Fruit fly (Drosophila melanogaster) whole organism, wandering third instar larva: Measurements from ENCODE around the gene PGRP-LC.

Experiments
- Abd-B ChIP-seq: fragments of >200 bp; optimal IDR thresholded peaks from 2 replicates; lab custom pipeline; 2017; ENCODE audit warnings: missing biosample characterization, missing genetic modification characterization
- CG32264 ChIP-seq: fragments of 200-800 bp; sonication (Bioruptor generic); optimal IDR thresholded peaks from 2 replicates; lab custom pipeline; 2016; ENCODE audit warnings: missing biosample characterization, missing genetic modification characterization
- CG9705 ChIP-seq: fragments of 200-800 bp; sonication (Bioruptor generic); optimal IDR thresholded peaks from 2 replicates; lab custom pipeline; 2018; ENCODE audit warnings: missing biosample characterization, mild to moderate bottlenecking, missing genetic modification characterization
- CrebA ChIP-seq: fragments of 200-800 bp; sonication (Bioruptor generic); optimal IDR thresholded peaks from 2 replicates; lab custom pipeline; 2016; ENCODE audit warnings: missing biosample characterization, mild to moderate bottlenecking, missing genetic modification characterization, borderline replicate concordance
- Dfd ChIP-seq: fragments of >200 bp; optimal IDR thresholded peaks from 2 replicates; lab custom pipeline; 2017; ENCODE audit warnings: missing biosample characterization, missing genetic modification characterization
- Dif ChIP-seq: fragments of 200-275, 200-300 bp; sonication (Bioruptor generic); optimal IDR thresholded peaks from 2 replicates; lab custom pipeline; 2018; ENCODE audit warnings: missing biosample characterization, missing genetic modification characterization; ENCODE audit not compliant: partially characterized antibody
- GATAd ChIP-seq: sonication (Bioruptor generic); optimal IDR thresholded peaks from 2 replicates; lab custom pipeline; 2016; ENCODE audit warnings: missing biosample characterization, missing genetic modification characterization
- HLH106 ChIP-seq: fragments of 200-800 bp; optimal IDR thresholded peaks from 3 replicates; lab custom pipeline; 2019; ENCODE audit warnings: missing biosample characterization, mild to moderate bottlenecking, missing genetic modification characterization, moderate library complexity
- Hnf4 ChIP-seq: fragments of 200-800 bp; sonication (Bioruptor generic); optimal IDR thresholded peaks from 2 replicates; lab custom pipeline; 2016; ENCODE audit warnings: missing biosample characterization, mild to moderate bottlenecking, missing genetic modification characterization
- Hr78 ChIP-seq: fragments of >200 bp; optimal IDR thresholded peaks from 2 replicates; lab custom pipeline; 2017; ENCODE audit warnings: missing biosample characterization, missing genetic modification characterization
- Hr83 ChIP-seq: fragments of 200-300 bp; sonication (Bioruptor generic); optimal IDR thresholded peaks from 2 replicates; lab custom pipeline; 2016; ENCODE audit warnings: missing biosample characterization, mild to moderate bottlenecking, missing genetic modification characterization, moderate library complexity; ENCODE audit not compliant: poor library complexity, severe bottlenecking
- Jra ChIP-seq: sonication (Bioruptor generic); optimal IDR thresholded peaks from 2 replicates; lab custom pipeline; 2016; ENCODE audit warnings: missing biosample characterization, missing genetic modification characterization
- Mio ChIP-seq: sonication (Bioruptor generic); optimal IDR thresholded peaks from 2 replicates; lab custom pipeline; 2016; ENCODE audit warnings: missing biosample characterization, missing genetic modification characterization
- Myc ChIP-seq: fragments of >200 bp; optimal IDR thresholded peaks from 2 replicates; lab custom pipeline; 2017
- N ChIP-seq: fragments of >200 bp; optimal IDR thresholded peaks from 2 replicates; lab custom pipeline; 2018; ENCODE audit warnings: missing biosample characterization, missing external identifiers, missing genetic modification characterization
- OdsH ChIP-seq: fragments of 200-800 bp; sonication (Bioruptor generic); optimal IDR thresholded peaks from 2 replicates; lab custom pipeline; 2016; ENCODE audit warnings: missing biosample characterization, mild to moderate bottlenecking, missing genetic modification characterization
- Rel ChIP-seq, 2 experiments: fragments of 200-800 bp; sonication (Bioruptor generic) in 1 of 2; optimal IDR thresholded peaks; 2 replicates in 1 of 2; 3 replicates in 1 of 2; lab custom pipeline; 2016 to 2019; ENCODE audit warnings: mild to moderate bottlenecking in 2 of 2, missing biosample characterization in 2 of 2, missing genetic modification characterization in 2 of 2, moderate library complexity in 1 of 2
- Sp1 ChIP-seq: fragments of 200-800 bp; sonication (Bioruptor generic); optimal IDR thresholded peaks from 3 replicates; lab custom pipeline; 2019; ENCODE audit warnings: missing biosample characterization, mild to moderate bottlenecking, missing genetic modification characterization, moderate library complexity
- Vsx2 ChIP-seq: fragments of 200-300, 225-300 bp; sonication (Bioruptor generic); optimal IDR thresholded peaks from 2 replicates; lab custom pipeline; 2018; ENCODE audit warnings: missing biosample characterization, missing genetic modification characterization; ENCODE audit not compliant: partially characterized antibody
- br ChIP-seq: fragments of 200-800 bp; sonication (Bioruptor generic); optimal IDR thresholded peaks from 2 replicates; lab custom pipeline; 2016; ENCODE audit warnings: missing biosample characterization, missing genetic modification characterization
- brk ChIP-seq: fragments of 200-800 bp; sonication (Bioruptor generic); optimal IDR thresholded peaks from 2 replicates; lab custom pipeline; 2016; ENCODE audit warnings: missing biosample characterization, mild to moderate bottlenecking, missing genetic modification characterization
- dl ChIP-seq, 2 experiments: fragments of 175-275, 200-275 bp in 1 of 2; fragments of 200-275 bp in 1 of 2; sonication (Bioruptor generic); optimal IDR thresholded peaks; lab custom pipeline; 2018; ENCODE audit warnings: mild to moderate bottlenecking in 2 of 2, missing biosample characterization in 2 of 2, missing genetic modification characterization in 2 of 2, moderate library complexity in 2 of 2; ENCODE audit not compliant: partially characterized antibody in 2 of 2, insufficient read depth in 1 of 2
- dmrt93B ChIP-seq: fragments of 200-800 bp; sonication (Bioruptor generic); optimal IDR thresholded peaks from 2 replicates; lab custom pipeline; 2018; ENCODE audit warnings: missing biosample characterization, mild to moderate bottlenecking, missing genetic modification characterization
- dsf ChIP-seq: sonication (Bioruptor generic); optimal IDR thresholded peaks from 2 replicates; lab custom pipeline; 2016; ENCODE audit warnings: missing biosample characterization, missing genetic modification characterization, borderline replicate concordance
- ey ChIP-seq: fragments of 200-800 bp; sonication (Bioruptor generic); optimal IDR thresholded peaks from 2 replicates; lab custom pipeline; 2016; ENCODE audit warnings: missing biosample characterization, missing genetic modification characterization
- foxo ChIP-seq, 2 experiments: fragments of 200-800 bp; sonication (Bioruptor generic); optimal IDR thresholded peaks; 2 replicates in 1 of 2; 3 replicates in 1 of 2; lab custom pipeline; 2016 to 2017; ENCODE audit warnings: missing biosample characterization in 2 of 2, missing genetic modification characterization in 2 of 2
- fru ChIP-seq: fragments of 200-800 bp; sonication (Bioruptor generic); optimal IDR thresholded peaks from 3 replicates; lab custom pipeline; 2016; ENCODE audit warnings: missing biosample characterization, mild to moderate bottlenecking, missing genetic modification characterization
- h ChIP-seq: fragments of 200-800 bp; sonication (Bioruptor generic); optimal IDR thresholded peaks from 3 replicates; lab custom pipeline; 2016; ENCODE audit warnings: missing biosample characterization, mild to moderate bottlenecking, missing genetic modification characterization
- jim ChIP-seq: fragments of 175-275, 200-325 bp; sonication (Bioruptor generic); optimal IDR thresholded peaks from 2 replicates; lab custom pipeline; 2016; ENCODE audit warnings: missing biosample characterization, mild to moderate bottlenecking, missing genetic modification characterization
- lola ChIP-seq: fragments of >200 bp; optimal IDR thresholded peaks from 2 replicates; lab custom pipeline; 2017; ENCODE audit warnings: missing biosample characterization, missing genetic modification characterization
- pan ChIP-seq: fragments of >200 bp; optimal IDR thresholded peaks from 2 replicates; lab custom pipeline; 2017
- psq ChIP-seq: fragments of 200-800 bp; sonication (Bioruptor generic); optimal IDR thresholded peaks from 3 replicates; lab custom pipeline; 2017; ENCODE audit warnings: missing biosample characterization, mild to moderate bottlenecking, missing genetic modification characterization, moderate library complexity
- rgr ChIP-seq: fragments of 200-800 bp; sonication (Bioruptor generic); optimal IDR thresholded peaks from 3 replicates; lab custom pipeline; 2016; ENCODE audit warnings: missing biosample characterization, mild to moderate bottlenecking, missing genetic modification characterization
- sage ChIP-seq: fragments of 200-800 bp; sonication (Bioruptor generic); optimal IDR thresholded peaks from 2 replicates; lab custom pipeline; 2016; ENCODE audit warnings: missing biosample characterization, mild to moderate bottlenecking, missing genetic modification characterization
- sv ChIP-seq: fragments of 200-800 bp; sonication (Bioruptor generic); optimal IDR thresholded peaks from 3 replicates; lab custom pipeline; 2016; ENCODE audit warnings: missing biosample characterization, missing genetic modification characterization
- tai ChIP-seq: sonication (Bioruptor generic); optimal IDR thresholded peaks from 2 replicates; lab custom pipeline; 2016; ENCODE audit warnings: missing biosample characterization, missing genetic modification characterization
- usp ChIP-seq: fragments of >200 bp; optimal IDR thresholded peaks from 2 replicates; lab custom pipeline; 2017; ENCODE audit warnings: missing biosample characterization, missing genetic modification characterization
- woc ChIP-seq: sonication (Bioruptor generic); optimal IDR thresholded peaks from 2 replicates; lab custom pipeline; 2016; ENCODE audit warnings: missing biosample characterization, mild to moderate bottlenecking, missing genetic modification characterization

Gene PGRP-LC

DNA sequence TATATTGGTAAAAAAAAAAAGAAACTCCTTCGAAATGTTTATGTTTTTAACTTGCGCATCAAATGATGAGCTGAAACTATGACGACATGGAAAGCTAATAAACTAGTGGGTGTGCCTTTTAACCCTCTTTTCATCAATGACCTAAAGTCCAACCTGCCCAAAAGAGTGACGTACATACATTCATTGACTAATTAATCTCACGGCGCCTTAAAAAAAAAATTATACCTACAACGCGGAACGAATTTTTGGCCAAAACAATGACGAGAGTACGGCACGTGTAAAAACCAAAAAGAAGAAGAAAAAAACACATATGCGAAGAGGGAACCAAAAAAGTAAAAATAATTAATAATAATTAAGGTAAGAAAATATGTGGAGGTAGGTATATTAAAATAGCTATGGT is at the start of gene PGRP-LC:
Gene PGRP-LC, plus strand, starts transcription at position 301 of the 400 bp plus-strand sequence.
- TF ChIP-seq psq (GFP tag; lab: Kevin White, UChicago) (no peak), Dfd (GFP tag; lab: Kevin White, UChicago) (no peak), h (GFP tag; lab: Kevin White, UChicago) (no peak), Rel (GFP tag; optimal IDR thresholded peaks at IDR 0.05; lab: Kevin White, UChicago) (no peak), Rel (tag; optimal IDR thresholded peaks at IDR 0.05; lab: Kevin White, UChicago) (no peak), tai (no peak), Sp1 (GFP tag; lab: Kevin White, UChicago) (no peak), usp (GFP tag; lab: Kevin White, UChicago) (no peak), dl (GFP tag; optimal IDR thresholded peaks at IDR 0.05; lab: Kevin White, UChicago; ENCODE audit: insufficient read depth in 1 of 2, partially characterized antibody in 2 of 2) (no peak), CrebA (GFP tag; lab: Kevin White, UChicago) (no peak), Mio (no peak), GATAd (GFP tag; lab: Kevin White, UChicago) (no peak), dsf (GFP tag; lab: Kevin White, UChicago) (no peak), Myc (no peak)

dm6 chr3L:9304393-9304792 is 34.2 kb upstream of the PGRP-LC start:
- TF ChIP-seq N (no peak), Sp1 (GFP tag; lab: Kevin White, UChicago) (no peak), Hr83 (GFP tag; lab: Kevin White, UChicago) (no peak), usp (GFP tag; lab: Kevin White, UChicago) (no peak), pan (lab: Kevin White, UChicago) (no peak), Dif (GFP tag; lab: Kevin White, UChicago) (no peak), brk (GFP tag; lab: Kevin White, UChicago) (no peak), jim (GFP tag; lab: Kevin White, UChicago) (no peak), Jra (GFP tag; lab: Kevin White, UChicago) (no peak)

DNA sequence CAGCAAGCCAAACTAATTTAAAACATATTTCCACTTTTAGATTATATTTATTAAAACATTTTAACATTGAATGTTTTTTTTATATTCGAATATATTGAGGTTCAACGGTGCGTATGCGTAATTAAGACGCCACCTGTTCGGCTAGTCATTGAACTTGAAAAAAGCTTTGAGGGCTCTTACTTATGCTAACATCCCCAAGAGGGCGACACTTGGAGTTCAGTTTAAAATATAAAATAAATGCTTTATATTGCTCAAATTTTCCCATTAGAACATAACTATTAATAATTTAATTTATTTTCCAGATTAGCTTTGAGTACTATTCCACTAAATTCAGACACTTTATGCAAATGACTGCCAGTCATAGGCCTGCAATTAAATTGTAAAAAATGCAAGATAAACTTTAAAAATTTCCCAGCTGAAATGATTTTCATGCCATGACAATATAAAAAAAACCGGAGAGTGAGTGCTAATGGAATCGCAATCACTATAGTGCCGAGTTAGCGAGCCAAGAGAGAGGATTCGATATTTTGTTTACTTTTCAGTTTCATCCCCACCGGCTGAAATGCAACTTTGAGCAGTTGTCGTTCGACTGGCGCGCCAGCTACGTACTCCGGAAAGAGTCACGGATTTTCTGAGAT is 4.7 kb upstream of the PGRP-LC start, which contains the start of gene PGRP-LA:
Gene PGRP-LA, plus strand, starts transcription at position 588 of the 638 bp plus-strand sequence.
- TF ChIP-seq Abd-B (GFP tag; lab: Kevin White, UChicago) = no peak
- TF ChIP-seq GATAd (GFP tag; lab: Kevin White, UChicago) = no peak
- no peak for TF ChIP-seq rgr (GFP tag; lab: Kevin White, UChicago)
- TF ChIP-seq foxo (GFP tag; optimal IDR thresholded peaks at IDR 0.05; lab: Kevin White, UChicago) = peak in 1 of 2 experiments; percentile 2
- peak; percentile 18 for TF ChIP-seq HLH106
- TF ChIP-seq Myc = peak; percentile 32
- TF ChIP-seq, all 38 proteins: peak for 3

- TF ChIP-seq pan (lab: Kevin White, UChicago) (no peak), Hnf4 (no peak), Jra (GFP tag; lab: Kevin White, UChicago) (no peak), psq (GFP tag; lab: Kevin White, UChicago) (peak; percentile 73), Dfd (GFP tag; lab: Kevin White, UChicago) (no peak), br (no peak), Vsx2 (GFP tag; lab: Kevin White, UChicago) (no peak), Sp1 (GFP tag; lab: Kevin White, UChicago) (peak; percentile 4), h (GFP tag; lab: Kevin White, UChicago) (peak; percentile 33), CrebA (GFP tag; lab: Kevin White, UChicago) (no peak), brk (GFP tag; lab: Kevin White, UChicago) (no peak), CG32264 (no peak), Mio (no peak), woc (GFP tag; lab: Kevin White, UChicago) (no peak), ey (GFP tag; lab: Kevin White, UChicago) (no peak), lola (GFP tag; lab: Kevin White, UChicago) (no peak), HLH106 (no peak), CG9705 (no peak), usp (GFP tag; lab: Kevin White, UChicago) (no peak), OdsH (GFP tag; lab: Kevin White, UChicago) (peak; percentile 11), dl (GFP tag; optimal IDR thresholded peaks at IDR 0.05; lab: Kevin White, UChicago; ENCODE audit: insufficient read depth in 1 of 2, partially characterized antibody in 2 of 2) (peak in 1 of 2 experiments; percentile 0), fru (GFP tag; lab: Kevin White, UChicago) (no peak), jim (GFP tag; lab: Kevin White, UChicago) (no peak), Abd-B (GFP tag; lab: Kevin White, UChicago) (no peak), rgr (GFP tag; lab: Kevin White, UChicago) (peak; percentile 13), Hr83 (GFP tag; lab: Kevin White, UChicago) (no peak), Hr78 (GFP tag; lab: Kevin White, UChicago) (no peak), sv (GFP tag; lab: Kevin White, UChicago) (no peak), tai (no peak), Myc (no peak), dsf (GFP tag; lab: Kevin White, UChicago) (no peak), sage (GFP tag; lab: Kevin White, UChicago) (no peak), Rel (GFP tag; optimal IDR thresholded peaks at IDR 0.05; lab: Kevin White, UChicago) (no peak), Rel (tag; optimal IDR thresholded peaks at IDR 0.05; lab: Kevin White, UChicago) (peak; percentile 91), dmrt93B (GFP tag; lab: Kevin White, UChicago) (peak; percentile 4), Dif (GFP tag; lab: Kevin White, UChicago) (no peak), N (no peak), GATAd (GFP tag; lab: Kevin White, UChicago) (no peak)
These were observed 2.9 kb upstream of the PGRP-LC start for dm6 chr3L:9335711-9336110.
